Worm (Caenorhabditis elegans) whole organism, late embryonic: ENCODE results near the gene clec-123.

Experiments
- elt-2 ChIP-seq: sonication (generic microtip); optimal IDR thresholded peaks from 2 replicates; lab custom pipeline; 2016; ENCODE audit warnings: missing genetic modification reagents, missing genetic modification characterization, missing compliant biosample characterization
- hlh-30 ChIP-seq: sonication (generic microtip); optimal IDR thresholded peaks from 2 replicates; lab custom pipeline; 2017; ENCODE audit warnings: antibody characterized with exemption, missing genetic modification characterization, missing compliant biosample characterization; ENCODE audit not compliant: insufficient read depth
- nfya-1 ChIP-seq: sonication (generic microtip); optimal IDR thresholded peaks from 2 replicates; lab custom pipeline; 2017; ENCODE audit warnings: missing genetic modification characterization, mild to moderate bottlenecking, missing compliant biosample characterization, antibody characterized with exemption, moderate library complexity

DNA sequence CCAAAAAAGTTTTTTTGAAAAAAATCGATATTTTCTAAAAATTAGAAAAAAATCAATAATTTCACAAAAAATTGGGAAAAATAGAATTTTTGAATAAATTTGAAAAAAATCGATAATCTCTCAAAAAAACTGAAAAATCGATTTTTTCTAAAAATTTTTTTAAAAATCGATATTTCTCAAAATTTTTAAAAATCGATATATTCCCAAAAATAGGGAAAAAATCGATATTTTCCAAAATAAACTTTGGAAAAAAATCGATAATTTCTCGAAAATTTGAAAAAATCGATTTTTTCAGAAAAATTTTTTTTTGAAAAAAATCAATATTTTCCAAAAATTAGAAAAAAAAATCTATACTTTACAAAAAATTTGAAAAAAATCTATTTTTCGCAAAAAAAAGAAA, 49.4 kb upstream of the clec-123 start:
- TF ChIP-seq nfya-1 (tag; lab: Kevin White, UChicago), result no peak
- no peak for TF ChIP-seq elt-2
- TF ChIP-seq hlh-30 (tag; lab: Kevin White, UChicago), result no peak
